Worm (Caenorhabditis elegans): ENCODE data around the gene ubc-19.

The ubc-19 gene

ce11 chrV:18725858-18726257 lies 36.3 kb upstream of the ubc-19 start:
- TF ChIP-seq unc-42 (tag; optimal IDR thresholded peaks at IDR 0.05) (peak; percentile 72), pax-1 (tag; optimal IDR thresholded peaks at IDR 0.05) (no peak), ceh-30 (tag; optimal IDR thresholded peaks at IDR 0.05) (no peak)

ce11 chrV:18724076-18724475 lies 34.5 kb upstream of the ubc-19 start:
- TF ChIP-seq zip-5 (tag; optimal IDR thresholded peaks at IDR 0.05) (no peak), fax-1 (tag; optimal IDR thresholded peaks at IDR 0.05) (no peak), ceh-14 (tag; optimal IDR thresholded peaks at IDR 0.05) (no peak), hlh-30 (tag; optimal IDR thresholded peaks at IDR 0.05; ENCODE audit: insufficient read depth) (no peak), pha-4 (tag; optimal IDR thresholded peaks at IDR 0.05) (no peak), ztf-16 (tag; optimal IDR thresholded peaks at IDR 0.05) (no peak)

- TF ChIP-seq elt-2 (tag; optimal IDR thresholded peaks at IDR 0.05) = peak; percentile 14
- peak; percentile 58 for TF ChIP-seq F13H6.1 (tag; optimal IDR thresholded peaks at IDR 0.05)
- TF ChIP-seq pha-4 (tag; optimal IDR thresholded peaks at IDR 0.05) = no peak
- no peak for TF ChIP-seq C38D4.7 (GFP tag; optimal IDR thresholded peaks at IDR 0.05)
- TF ChIP-seq ref-2 (tag; optimal IDR thresholded peaks at IDR 0.05) = no peak
- no peak for TF ChIP-seq nhr-11 (tag; optimal IDR thresholded peaks at IDR 0.05)
- peak; percentile 85 for TF ChIP-seq ceh-19 (GFP tag; optimal IDR thresholded peaks at IDR 0.05)
- no peak for TF ChIP-seq fkh-10 (GFP tag; optimal IDR thresholded peaks at IDR 0.05)
- peak; percentile 79 for TF ChIP-seq pros-1 (tag; optimal IDR thresholded peaks at IDR 0.05)
- TF ChIP-seq ceh-48 (tag; optimal IDR thresholded peaks at IDR 0.05) = peak; percentile 90
- TF ChIP-seq pha-2 (tag; optimal IDR thresholded peaks at IDR 0.05) = peak; percentile 59
- peak; percentile 21 for TF ChIP-seq rnt-1 (tag; optimal IDR thresholded peaks at IDR 0.05)
- peak; percentile 49 for TF ChIP-seq pat-9 (tag; optimal IDR thresholded peaks at IDR 0.05)
- TF ChIP-seq ahr-1 (tag; optimal IDR thresholded peaks at IDR 0.05) = no peak
- TF ChIP-seq hlh-6 (tag; optimal IDR thresholded peaks at IDR 0.05) = no peak
- no peak for TF ChIP-seq lin-11 (tag; optimal IDR thresholded peaks at IDR 0.05)
- peak; percentile 27 for TF ChIP-seq ceh-6 (GFP tag; optimal IDR thresholded peaks at IDR 0.05)
- no peak for TF ChIP-seq eyg-1 (tag; optimal IDR thresholded peaks at IDR 0.05)
- TF ChIP-seq hlh-30 (tag; optimal IDR thresholded peaks at IDR 0.05; ENCODE audit: insufficient read depth) = peak; percentile 67
- TF ChIP-seq C08G9.2 (tag; optimal IDR thresholded peaks at IDR 0.05) = peak; percentile 49
- TF ChIP-seq unc-3 (GFP tag; conservative IDR thresholded peaks at IDR 0.05) = no peak
- TF ChIP-seq unc-3 (tag; optimal IDR thresholded peaks at IDR 0.05) = no peak
- TF ChIP-seq nfya-1 (tag; optimal IDR thresholded peaks at IDR 0.05) = peak; percentile 97
- TF ChIP-seq unc-55 (GFP tag; optimal IDR thresholded peaks at IDR 0.05) = peak; percentile 92
- no peak for TF ChIP-seq ceh-45 (GFP tag; IDR thresholded peaks at IDR 0.05)
- TF ChIP-seq madf-2 (tag; optimal IDR thresholded peaks at IDR 0.05) = no peak
- no peak for TF ChIP-seq Y22D7AL.16 (tag; optimal IDR thresholded peaks at IDR 0.05)
- no peak for TF ChIP-seq sox-4 (tag; optimal IDR thresholded peaks at IDR 0.05)
- peak; percentile 70 for TF ChIP-seq pax-1 (tag; optimal IDR thresholded peaks at IDR 0.05)
- no peak for TF ChIP-seq nhr-232 (tag; optimal IDR thresholded peaks at IDR 0.05)
- no peak for TF ChIP-seq zip-5 (tag; optimal IDR thresholded peaks at IDR 0.05)
- no peak; the same call in 1 of the 2 replicates for TF ChIP-seq sox-2 (GFP tag; IDR thresholded peaks at IDR 0.05)
- TF ChIP-seq K02D7.2 (tag; optimal IDR thresholded peaks at IDR 0.05) = no peak
- TF ChIP-seq fax-1 (tag; optimal IDR thresholded peaks at IDR 0.05) = no peak
- no peak for TF ChIP-seq mec-3 (tag; optimal IDR thresholded peaks at IDR 0.05; ENCODE audit: borderline replicate concordance)
- TF ChIP-seq pag-3 (tag; optimal IDR thresholded peaks at IDR 0.05; ENCODE audit: borderline replicate concordance) = no peak
- TF ChIP-seq ceh-31 (tag; optimal IDR thresholded peaks at IDR 0.05) = peak; percentile 97
- TF ChIP-seq sdc-2 (tag; optimal IDR thresholded peaks at IDR 0.05) = peak; percentile 61
- TF ChIP-seq ceh-2 (tag; optimal IDR thresholded peaks at IDR 0.05) = peak; percentile 7
- peak; percentile 54 for TF ChIP-seq unc-86 (tag; optimal IDR thresholded peaks at IDR 0.05)
- TF ChIP-seq hlh-13 (GFP tag; optimal IDR thresholded peaks at IDR 0.05) = no peak
- TF ChIP-seq ceh-34 (tag; optimal IDR thresholded peaks at IDR 0.05) = peak; percentile 50
- no peak for TF ChIP-seq hlh-8 (tag; optimal IDR thresholded peaks at IDR 0.05)
- no peak for TF ChIP-seq ama-1 (optimal IDR thresholded peaks at IDR 0.05)
- TF ChIP-seq T23F11.4 (GFP tag; optimal IDR thresholded peaks at IDR 0.05) = no peak
- TF ChIP-seq lim-6 (tag; optimal IDR thresholded peaks at IDR 0.05) = peak; percentile 56
Measured at ce11 chrV:18723604-18724003, 34.0 kb upstream of the ubc-19 start.

Data from whole organism, late embryonic.